Fruit fly (Drosophila melanogaster) whole organism, prepupa: ENCODE results near the gene CG33307.

Experiments used
- CG6163 ChIP-seq: fragments of 200-800 bp; sonication (Bioruptor generic); IDR thresholded peaks from 3 replicates; pipeline ENCODE4 v1.3.6; 2022; ENCODE audit warnings: missing biosample characterization, missing genetic modification characterization
- CG6854 ChIP-seq: fragments of 200-800 bp; sonication (Bioruptor generic); optimal IDR thresholded peaks from 2 replicates; lab custom pipeline; 2017; ENCODE audit warnings: missing biosample characterization, mild to moderate bottlenecking, missing genetic modification characterization
- achi ChIP-seq: fragments of 200-800 bp; sonication (Bioruptor generic); optimal IDR thresholded peaks from 3 replicates; lab custom pipeline; 2016; ENCODE audit warnings: missing biosample characterization, missing genetic modification characterization
- dac ChIP-seq: fragments of 200-800 bp; sonication (Bioruptor generic); optimal IDR thresholded peaks from 2 replicates; lab custom pipeline; 2017; ENCODE audit warnings: missing biosample characterization, mild to moderate bottlenecking, missing genetic modification characterization
- fd59A ChIP-seq: fragments of 200-800 bp; sonication (Bioruptor generic); optimal IDR thresholded peaks from 2 replicates; lab custom pipeline; 2017; ENCODE audit warnings: missing biosample characterization, mild to moderate bottlenecking, missing genetic modification characterization, missing genetic modification reagents
- fkh ChIP-seq: fragments of 200-800 bp; sonication (Bioruptor generic); optimal IDR thresholded peaks from 3 replicates; lab custom pipeline; 2017; ENCODE audit warnings: missing biosample characterization, mild to moderate bottlenecking, missing genetic modification characterization, moderate library complexity
- net ChIP-seq: fragments of 200-800 bp; sonication (Bioruptor generic); optimal IDR thresholded peaks from 3 replicates; lab custom pipeline; 2016; ENCODE audit warnings: missing biosample characterization, missing genetic modification characterization
- pdm3 ChIP-seq: fragments of 200-800 bp; sonication (Bioruptor generic); optimal IDR thresholded peaks from 3 replicates; lab custom pipeline; 2016; ENCODE audit warnings: missing biosample characterization, missing genetic modification characterization
- topi ChIP-seq: fragments of 200-800 bp; sonication (Bioruptor generic); optimal IDR thresholded peaks from 3 replicates; lab custom pipeline; 2016; ENCODE audit warnings: missing biosample characterization, missing genetic modification characterization

DNA sequence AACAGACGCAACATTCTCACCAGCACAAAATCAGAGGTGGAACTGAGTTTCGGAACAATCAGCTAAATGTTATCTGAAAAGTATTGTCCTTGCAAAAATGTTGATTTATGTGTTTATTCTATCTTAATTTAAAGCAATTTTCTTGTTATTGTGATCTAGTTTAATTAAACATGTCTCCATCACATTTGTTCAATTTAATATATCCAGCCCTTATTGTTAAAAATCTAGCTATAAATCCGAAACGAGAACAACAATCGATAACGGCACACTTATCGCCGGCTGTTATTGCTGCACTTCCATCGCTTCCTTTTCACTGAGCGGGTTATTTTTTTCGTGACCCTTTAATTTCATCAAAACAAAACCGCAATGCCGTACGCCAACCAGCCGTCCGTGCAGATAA lies 8.3 kb downstream of the CG33307 start, which contains the start of the genes GatC, PolG2 and Polr2C:
- TF ChIP-seq dac (GFP tag; lab: Kevin White, UChicago) (no peak), achi (GFP tag; lab: Kevin White, UChicago) (no peak), CG6854 (GFP tag; lab: Kevin White, UChicago) (no peak), fd59A (GFP tag; lab: Kevin White, UChicago) (no peak), pdm3 (GFP tag; lab: Kevin White, UChicago) (no peak), net (no peak), fkh (GFP tag; lab: Kevin White, UChicago) (no peak), topi (no peak), CG6163 (GFP tag; lab: Robert Waterston, UW) (no peak)
